Worm (Caenorhabditis elegans): ENCODE results near the gene ntr-2.

ntr-2 gene

ce11 chrX:14958401-14958800 lies 29.6 kb upstream of the ntr-2 start:
- TF ChIP-seq him-1 (tag; optimal IDR thresholded peaks at IDR 0.05) (no peak), dao-5 (tag; optimal IDR thresholded peaks at IDR 0.05) (no peak)

DNA sequence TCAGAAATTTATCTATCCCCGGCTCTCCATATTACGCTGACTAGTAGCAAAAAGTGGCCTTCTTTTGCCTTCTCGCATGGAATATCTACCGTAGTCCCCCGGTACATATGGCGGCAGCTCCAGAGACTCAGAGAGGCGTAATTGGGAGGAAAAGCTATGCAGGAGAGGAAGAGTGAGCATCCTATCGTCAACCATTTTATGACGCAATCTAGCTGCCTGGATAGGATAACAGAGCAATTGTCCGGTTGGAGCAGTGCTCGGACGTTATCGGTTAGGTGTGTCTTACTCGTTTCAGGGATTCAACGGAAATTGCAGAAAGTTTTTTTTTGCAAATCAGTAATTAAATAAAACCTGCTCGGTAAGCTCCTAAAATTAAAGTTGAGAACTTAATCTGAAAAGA lies 28.4 kb upstream of the ntr-2 start:
- TF ChIP-seq dao-5 (tag; optimal IDR thresholded peaks at IDR 0.05) (no peak), him-1 (tag; optimal IDR thresholded peaks at IDR 0.05) (no peak), W03F9.2 (tag; optimal IDR thresholded peaks at IDR 0.05) (no peak)

- TF ChIP-seq dao-5 (tag; optimal IDR thresholded peaks at IDR 0.05) (no peak), W03F9.2 (tag; optimal IDR thresholded peaks at IDR 0.05) (no peak), him-1 (tag; optimal IDR thresholded peaks at IDR 0.05) (no peak)
These were observed 25.8 kb upstream of the ntr-2 start, which contains the start of gene pag-3 for ce11 chrX:14954548-14954947. Gene pag-3, minus strand, starts transcription at chrX:14954648.

DNA sequence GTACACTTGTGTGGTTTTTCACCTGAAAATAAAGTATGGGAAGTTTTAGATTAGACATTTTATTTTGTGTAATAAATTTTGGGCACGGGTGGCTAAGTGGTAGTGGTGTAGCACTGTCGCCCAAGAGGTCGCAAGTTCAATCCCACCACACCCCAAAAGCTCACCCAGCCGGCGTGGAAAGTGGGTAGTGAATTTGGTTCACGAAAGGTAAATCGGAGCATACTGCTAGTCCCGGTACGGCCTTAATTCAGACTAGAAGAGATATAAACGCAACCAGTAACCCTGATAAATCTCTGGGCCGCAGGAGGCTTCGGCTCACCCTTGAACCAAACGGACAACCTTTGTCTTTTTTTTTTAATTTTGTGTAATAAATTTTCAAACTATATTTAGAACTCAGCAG lies 23.0 kb upstream of the ntr-2 start:
- no peak for TF ChIP-seq dao-5 (tag; optimal IDR thresholded peaks at IDR 0.05)
- no peak for TF ChIP-seq him-1 (tag; optimal IDR thresholded peaks at IDR 0.05)
- no peak for TF ChIP-seq W03F9.2 (tag; optimal IDR thresholded peaks at IDR 0.05)

DNA sequence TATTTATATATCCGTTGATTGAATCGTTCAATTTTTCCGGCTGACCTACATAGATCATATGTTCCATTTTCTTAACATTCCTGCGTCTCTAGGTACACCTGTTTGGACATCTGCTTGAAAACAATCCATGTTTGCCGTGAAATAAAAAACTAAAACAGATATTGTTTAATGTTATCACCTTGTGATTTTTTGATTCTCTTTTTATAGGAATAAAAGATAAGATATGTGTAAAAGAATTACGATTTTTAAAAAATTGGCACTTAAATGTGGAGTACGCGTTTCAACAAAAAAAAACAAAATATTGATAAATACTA lies 18.6 kb upstream of the ntr-2 start:
- TF ChIP-seq dao-5 (tag; optimal IDR thresholded peaks at IDR 0.05) (no peak), him-1 (tag; optimal IDR thresholded peaks at IDR 0.05) (no peak), W03F9.2 (tag; optimal IDR thresholded peaks at IDR 0.05) (no peak)

- TF ChIP-seq dao-5 (tag; optimal IDR thresholded peaks at IDR 0.05), result no peak
- TF ChIP-seq W03F9.2 (tag; optimal IDR thresholded peaks at IDR 0.05), result no peak
- TF ChIP-seq him-1 (tag; optimal IDR thresholded peaks at IDR 0.05), result no peak
These were observed 18.0 kb upstream of the ntr-2 start for ce11 chrX:14946464-14947354.

DNA sequence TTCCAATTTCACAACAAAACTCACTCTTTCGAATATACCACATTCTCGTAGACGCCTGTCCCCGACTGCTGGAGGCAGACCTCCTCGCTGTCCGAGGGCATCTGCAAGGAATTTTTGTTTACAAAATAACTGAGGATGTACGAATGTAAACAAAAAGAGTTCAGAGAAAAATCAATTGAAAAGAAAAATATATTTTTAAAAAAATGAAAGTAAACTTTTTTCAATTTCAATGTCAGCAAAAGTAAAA lies 17.4 kb upstream of the ntr-2 start, which contains the start of gene mrp-5:
TSS of gene mrp-5 (minus strand) at position 101 of the 247 bp plus-strand sequence.
- TF ChIP-seq dao-5 (tag; optimal IDR thresholded peaks at IDR 0.05) (no peak), W03F9.2 (tag; optimal IDR thresholded peaks at IDR 0.05) (no peak), him-1 (tag; optimal IDR thresholded peaks at IDR 0.05) (no peak)

ce11 chrX:14938188-14938587 lies 9.4 kb upstream of the ntr-2 start:
- no peak for TF ChIP-seq W03F9.2 (tag; optimal IDR thresholded peaks at IDR 0.05)
- no peak for TF ChIP-seq him-1 (tag; optimal IDR thresholded peaks at IDR 0.05)
- no peak for TF ChIP-seq dao-5 (tag; optimal IDR thresholded peaks at IDR 0.05)

DNA sequence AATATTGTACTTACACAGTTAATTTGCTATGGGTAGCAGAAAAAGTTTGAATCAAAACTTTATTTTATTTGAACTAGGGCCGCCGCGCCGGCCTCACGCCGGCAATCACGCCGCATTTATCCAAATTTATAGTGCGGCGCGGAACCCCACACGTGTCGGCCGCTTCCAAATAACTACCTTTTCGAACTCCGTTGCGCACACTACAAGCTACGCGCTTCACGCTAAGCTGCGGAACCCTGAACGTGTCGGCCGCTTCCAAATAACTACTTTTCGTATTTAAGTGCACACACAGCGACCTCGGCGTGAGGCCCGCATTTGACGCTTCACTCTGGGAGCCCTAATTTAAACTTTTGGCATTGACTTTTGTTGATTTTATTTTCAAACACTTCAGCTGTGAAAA lies 2.7 kb upstream of the ntr-2 start:
- TF ChIP-seq W03F9.2 (tag; optimal IDR thresholded peaks at IDR 0.05) (no peak), dao-5 (tag; optimal IDR thresholded peaks at IDR 0.05) (no peak), him-1 (tag; optimal IDR thresholded peaks at IDR 0.05) (no peak)

DNA sequence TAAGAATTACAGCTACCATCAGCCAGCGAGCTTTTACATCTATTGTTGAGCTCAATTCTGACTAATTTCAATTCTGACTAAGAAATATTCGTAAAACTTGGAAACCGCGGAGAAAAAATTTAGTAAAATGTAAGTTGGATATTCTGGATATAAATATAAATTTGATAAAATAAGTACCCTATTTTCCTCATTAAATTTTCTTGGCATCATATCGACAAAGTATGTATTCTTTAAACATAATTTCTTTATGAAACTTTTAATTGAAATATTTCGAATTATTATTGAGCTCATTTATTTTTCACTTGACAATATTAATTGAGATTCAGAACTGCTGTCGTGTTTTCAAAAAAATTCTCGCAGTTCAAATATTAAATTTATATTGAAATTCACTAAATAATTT lies 758 bp upstream of the ntr-2 start:
- no peak for TF ChIP-seq him-1 (tag; optimal IDR thresholded peaks at IDR 0.05)
- no peak for TF ChIP-seq dao-5 (tag; optimal IDR thresholded peaks at IDR 0.05)
- no peak for TF ChIP-seq W03F9.2 (tag; optimal IDR thresholded peaks at IDR 0.05)

- TF ChIP-seq W03F9.2 (tag; optimal IDR thresholded peaks at IDR 0.05) (no peak), him-1 (tag; optimal IDR thresholded peaks at IDR 0.05) (no peak), dao-5 (tag; optimal IDR thresholded peaks at IDR 0.05) (no peak)
These were observed 6.0 kb downstream of the ntr-2 start for ce11 chrX:14922758-14923157.

ce11 chrX:14920880-14921279 lies 7.9 kb downstream of the ntr-2 start:
- TF ChIP-seq him-1 (tag; optimal IDR thresholded peaks at IDR 0.05) (no peak), W03F9.2 (tag; optimal IDR thresholded peaks at IDR 0.05) (no peak), dao-5 (tag; optimal IDR thresholded peaks at IDR 0.05) (no peak)

ce11 chrX:14918538-14918937 lies 10.2 kb downstream of the ntr-2 start, which contains the start of gene npr-40:
Gene npr-40, plus strand, starts transcription at chrX:14918838.
- TF ChIP-seq him-1 (tag; optimal IDR thresholded peaks at IDR 0.05) (no peak), dao-5 (tag; optimal IDR thresholded peaks at IDR 0.05) (no peak), W03F9.2 (tag; optimal IDR thresholded peaks at IDR 0.05) (no peak)

DNA sequence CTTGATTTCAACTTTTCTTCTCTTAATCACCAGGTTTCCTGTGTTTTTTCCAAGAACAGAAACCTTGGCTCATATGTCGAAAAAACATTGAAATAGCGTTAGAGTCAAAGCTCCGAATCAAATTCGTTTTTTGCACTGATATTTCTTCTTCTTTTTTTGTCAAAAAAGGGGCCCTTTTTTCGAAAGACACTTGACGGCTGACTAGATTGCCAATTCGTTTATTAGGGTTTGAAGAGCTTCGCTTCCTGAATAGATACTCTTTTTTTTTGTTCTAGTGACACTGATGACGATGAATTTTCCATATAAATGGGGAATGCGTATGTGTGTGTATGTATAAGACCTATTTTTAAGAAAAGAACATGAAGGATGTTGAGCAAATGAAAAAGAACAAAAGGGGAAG lies 12.0 kb downstream of the ntr-2 start:
- no peak for TF ChIP-seq dao-5 (tag; optimal IDR thresholded peaks at IDR 0.05)
- no peak for TF ChIP-seq W03F9.2 (tag; optimal IDR thresholded peaks at IDR 0.05)
- TF ChIP-seq him-1 (tag; optimal IDR thresholded peaks at IDR 0.05), result no peak

DNA sequence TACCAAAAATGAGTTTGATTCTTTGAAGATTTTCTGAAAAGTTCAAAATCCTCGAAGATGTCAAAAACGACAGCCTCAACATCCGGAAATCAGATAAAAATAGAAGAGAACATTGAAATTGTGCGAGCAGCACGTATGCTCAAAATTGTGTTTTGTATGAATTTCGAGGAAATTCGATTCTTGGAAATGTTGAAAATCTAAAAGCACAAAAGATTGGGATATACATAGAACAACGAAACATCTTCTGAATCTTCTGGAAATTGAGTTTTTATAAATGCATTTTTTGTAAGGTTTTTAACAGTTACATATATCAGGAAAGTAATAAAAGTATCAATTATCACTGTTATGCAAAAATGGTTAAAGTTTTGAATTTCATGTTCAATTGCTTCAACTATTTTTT lies 18.1 kb downstream of the ntr-2 start:
- no peak for TF ChIP-seq W03F9.2 (tag; optimal IDR thresholded peaks at IDR 0.05)

Data from whole organism, L4/young adult.